Fruit fly (Drosophila melanogaster) whole organism, embryonic: ENCODE results near the gene Pez.

Experiments
- CG10654 ChIP-seq: fragments of 200-800 bp; sonication (Bioruptor generic); optimal IDR thresholded peaks from 2 replicates; lab custom pipeline; 2016; ENCODE audit warnings: missing biosample characterization, missing genetic modification characterization
- CG13287 ChIP-seq: fragments of 200-800 bp; sonication (Bioruptor generic); IDR thresholded peaks from 2 replicates; pipeline ENCODE4 v1.3.6; 2022; ENCODE audit warnings: missing biosample characterization, missing genetic modification characterization; ENCODE audit not compliant: partially characterized antibody
- CG17612 ChIP-seq: fragments of 200-800 bp; sonication (Bioruptor generic); IDR thresholded peaks from 2 replicates; pipeline ENCODE4 v1.3.6; 2022; ENCODE audit warnings: missing biosample characterization, missing genetic modification characterization
- CG17829 ChIP-seq: fragments of 200-800 bp; optimal IDR thresholded peaks from 2 replicates; lab custom pipeline; 2019; ENCODE audit warnings: missing biosample characterization, mild to moderate bottlenecking, missing genetic modification characterization, moderate library complexity
- CG18011 ChIP-seq: fragments of 200-800 bp; sonication (Bioruptor generic); optimal IDR thresholded peaks from 2 replicates; lab custom pipeline; 2017; ENCODE audit warnings: missing biosample characterization, missing genetic modification characterization, mild to moderate bottlenecking, moderate library complexity, missing genotype
- CG18619 ChIP-seq: fragments of 200-800 bp; sonication (Bioruptor generic); optimal IDR thresholded peaks from 3 replicates; lab custom pipeline; 2017; ENCODE audit warnings: missing biosample characterization, mild to moderate bottlenecking, missing genetic modification characterization
- CG2116 ChIP-seq: fragments of 200-800 bp; sonication (Bioruptor generic); optimal IDR thresholded peaks from 3 replicates; lab custom pipeline; 2018; ENCODE audit warnings: missing biosample characterization, mild to moderate bottlenecking, missing genetic modification characterization
- CG2120 ChIP-seq: fragments of 200-800 bp; sonication (Bioruptor generic); optimal IDR thresholded peaks from 3 replicates; lab custom pipeline; 2016; ENCODE audit warnings: missing biosample characterization, missing genetic modification characterization
- CG2712 ChIP-seq: fragments of 200-800 bp; optimal IDR thresholded peaks from 3 replicates; lab custom pipeline; 2019; ENCODE audit warnings: missing biosample characterization, mild to moderate bottlenecking, missing genetic modification characterization, moderate library complexity
- CG31365 ChIP-seq: fragments of 200-800 bp; sonication (Bioruptor generic); optimal IDR thresholded peaks from 2 replicates; lab custom pipeline; 2018; ENCODE audit warnings: missing biosample characterization, mild to moderate bottlenecking, missing genetic modification characterization
- CG32532 ChIP-seq: fragments of 200-800 bp; sonication (Bioruptor generic); IDR thresholded peaks from 2 replicates; pipeline ENCODE4 v1.3.6; 2022; ENCODE audit warnings: missing biosample characterization, missing genetic modification characterization
- CG32767 ChIP-seq: fragments of 200-800 bp; sonication (Bioruptor generic); IDR thresholded peaks from 2 replicates; pipeline ENCODE4 v1.3.6; 2022; ENCODE audit warnings: missing biosample characterization, missing genetic modification characterization
- CG3847 ChIP-seq: fragments of 200-800 bp; sonication (Bioruptor generic); IDR thresholded peaks from 2 replicates; pipeline ENCODE4 v1.3.6; 2022; ENCODE audit warnings: missing biosample characterization, missing genetic modification characterization
- CG4617 ChIP-seq: fragments of 200-800 bp; sonication (Bioruptor generic); optimal IDR thresholded peaks from 3 replicates; lab custom pipeline; 2016; ENCODE audit warnings: missing biosample characterization, missing genetic modification characterization, borderline replicate concordance
- CG7745 ChIP-seq: fragments of 200-800 bp; sonication (Bioruptor generic); optimal IDR thresholded peaks from 2 replicates; lab custom pipeline; 2018; ENCODE audit warnings: missing biosample characterization, mild to moderate bottlenecking, missing genetic modification characterization, moderate library complexity
- CG8290 ChIP-seq, 3 experiments: fragments of 200-800 bp; sonication (Bioruptor generic); optimal IDR thresholded peaks; 2 replicates each; lab custom pipeline; 2016 to 2019; ENCODE audit warnings: missing biosample characterization in 3 of 3, missing genetic modification characterization in 3 of 3, mild to moderate bottlenecking in 2 of 3, moderate library complexity in 1 of 3
- CG8388 ChIP-seq: fragments of 200-800 bp; sonication (Bioruptor generic); optimal IDR thresholded peaks from 2 replicates; lab custom pipeline; 2019; ENCODE audit warnings: missing biosample characterization, mild to moderate bottlenecking, missing genetic modification characterization, moderate library complexity
- CG9609 ChIP-seq: fragments of 200-800 bp; sonication (Bioruptor generic); optimal IDR thresholded peaks from 3 replicates; lab custom pipeline; 2016; ENCODE audit warnings: missing biosample characterization, missing genetic modification characterization
- CTCF ChIP-seq: fragments of 200-800 bp; sonication (Bioruptor generic); optimal IDR thresholded peaks from 2 replicates; lab custom pipeline; 2017; ENCODE audit warnings: missing biosample characterization, mild to moderate bottlenecking, missing genetic modification characterization, moderate library complexity
- CrebB ChIP-seq: fragments of 200-800 bp; sonication (Bioruptor generic); optimal IDR thresholded peaks from 3 replicates; lab custom pipeline; 2018; ENCODE audit warnings: missing biosample characterization, mild to moderate bottlenecking, missing genetic modification characterization
- Dp ChIP-seq: fragments of 200-800 bp; sonication (Bioruptor generic); optimal IDR thresholded peaks from 2 replicates; lab custom pipeline; 2018; ENCODE audit warnings: missing biosample characterization, mild to moderate bottlenecking, missing genetic modification characterization, moderate library complexity
- ERR ChIP-seq: fragments of 200-800 bp; sonication (Bioruptor generic); optimal IDR thresholded peaks from 2 replicates; lab custom pipeline; 2016; ENCODE audit warnings: missing biosample characterization, missing genetic modification characterization
- Elba2 ChIP-seq: fragments of 200-800 bp; sonication (Bioruptor generic); optimal IDR thresholded peaks from 3 replicates; lab custom pipeline; 2016; ENCODE audit warnings: missing biosample characterization, missing genetic modification characterization
- Ets97D ChIP-seq: fragments of 200-800 bp; sonication (Bioruptor generic); optimal IDR thresholded peaks from 3 replicates; lab custom pipeline; 2016; ENCODE audit warnings: missing biosample characterization, missing genetic modification characterization
- Hand ChIP-seq: fragments of 200-800 bp; sonication (Bioruptor generic); optimal IDR thresholded peaks from 2 replicates; lab custom pipeline; 2017; ENCODE audit warnings: mild to moderate bottlenecking, missing biosample characterization, missing genetic modification reagents, missing genetic modification characterization
- Hey ChIP-seq: fragments of 200-800 bp; sonication (Bioruptor generic); optimal IDR thresholded peaks from 3 replicates; lab custom pipeline; 2018; ENCODE audit warnings: missing biosample characterization, mild to moderate bottlenecking, missing genetic modification characterization
- Hr3 ChIP-seq: fragments of 200-800 bp; sonication (Bioruptor generic); optimal IDR thresholded peaks from 3 replicates; lab custom pipeline; 2016; ENCODE audit warnings: missing biosample characterization, missing genetic modification characterization
- Myb ChIP-seq: fragments of 200-800 bp; sonication (Bioruptor generic); optimal IDR thresholded peaks from 2 replicates; lab custom pipeline; 2016; ENCODE audit warnings: missing biosample characterization, missing genetic modification characterization
- NfI ChIP-seq: fragments of 200-800 bp; sonication (Bioruptor generic); optimal IDR thresholded peaks from 3 replicates; lab custom pipeline; 2018; ENCODE audit warnings: missing biosample characterization, mild to moderate bottlenecking, missing genetic modification characterization, moderate library complexity
- Rfx ChIP-seq: fragments of 200-800 bp; sonication (Bioruptor generic); IDR thresholded peaks from 2 replicates; pipeline ENCODE4 v1.3.6; 2022; ENCODE audit warnings: missing biosample characterization, missing genetic modification characterization
- Sry-δ ChIP-seq: fragments of 200-800 bp; sonication (Bioruptor generic); optimal IDR thresholded peaks from 2 replicates; lab custom pipeline; 2016; ENCODE audit warnings: missing biosample characterization, missing genetic modification characterization
- amos ChIP-seq: fragments of 200-800 bp; sonication (Bioruptor generic); IDR thresholded peaks from 2 replicates; pipeline ENCODE4 v1.3.6; 2022; ENCODE audit warnings: missing biosample characterization, missing genetic modification characterization; ENCODE audit not compliant: partially characterized antibody
- btn ChIP-seq: fragments of 200-800 bp; sonication (Bioruptor generic); optimal IDR thresholded peaks from 2 replicates; lab custom pipeline; 2016; ENCODE audit warnings: missing biosample characterization, missing genetic modification characterization
- cwo ChIP-seq: fragments of 200-800 bp; sonication (Bioruptor generic); optimal IDR thresholded peaks from 3 replicates; lab custom pipeline; 2017; ENCODE audit warnings: missing biosample characterization, missing genetic modification characterization, mild to moderate bottlenecking, moderate library complexity, missing genetic modification reagents
- danr ChIP-seq: fragments of 200-800 bp; sonication (Bioruptor generic); IDR thresholded peaks from 2 replicates; pipeline ENCODE4 v1.3.6; 2022; ENCODE audit warnings: missing biosample characterization, missing genetic modification characterization
- dysf ChIP-seq: fragments of 200-800 bp; sonication (Bioruptor generic); IDR thresholded peaks from 3 replicates; pipeline ENCODE4 v1.3.6; 2022; ENCODE audit warnings: missing biosample characterization, missing genetic modification characterization
- en ChIP-seq: fragments of 200-800 bp; sonication (Bioruptor generic); optimal IDR thresholded peaks from 2 replicates; lab custom pipeline; 2016; ENCODE audit warnings: missing biosample characterization, missing genetic modification characterization
- eve ChIP-seq, 2 experiments: fragments of >200 bp; optimal IDR thresholded peaks; 2 replicates each; lab custom pipeline; 2017; ENCODE audit warnings: missing biosample characterization in 2 of 2, missing genetic modification characterization in 2 of 2
- gcm ChIP-seq: fragments of 200-800 bp; sonication (Bioruptor generic); optimal IDR thresholded peaks from 2 replicates; lab custom pipeline; 2019; ENCODE audit warnings: missing biosample characterization, mild to moderate bottlenecking, missing genetic modification characterization, moderate library complexity
- lab ChIP-seq: fragments of 200-800 bp; sonication (Bioruptor generic); optimal IDR thresholded peaks from 3 replicates; lab custom pipeline; 2017; ENCODE audit warnings: missing biosample characterization, missing genetic modification characterization, mild to moderate bottlenecking, moderate library complexity, missing genetic modification reagents
- onecut ChIP-seq: fragments of 200-800 bp; sonication (Bioruptor generic); IDR thresholded peaks from 2 replicates; pipeline ENCODE4 v1.3.6; 2022; ENCODE audit warnings: missing biosample characterization, missing genetic modification characterization
- pita ChIP-seq: fragments of 200-800 bp; sonication (Bioruptor generic); optimal IDR thresholded peaks from 2 replicates; lab custom pipeline; 2017; ENCODE audit warnings: missing biosample characterization, mild to moderate bottlenecking, missing genetic modification characterization
- prd ChIP-seq, 3 experiments: fragments of >200 bp in 2 of 3; fragments of 200-800 bp in 1 of 3; sonication (Bioruptor generic) in 1 of 3; optimal IDR thresholded peaks in 2 of 3; IDR thresholded peaks in 1 of 3; 2 replicates in 2 of 3; 3 replicates in 1 of 3; pipeline versions ENCODE4 v1.3.6 to Lab custom; 2017 to 2022; ENCODE audit warnings: missing biosample characterization in 1 of 3, missing genetic modification characterization in 1 of 3
- repo ChIP-seq: fragments of 200-800 bp; sonication (Bioruptor generic); optimal IDR thresholded peaks from 2 replicates; lab custom pipeline; 2016; ENCODE audit warnings: missing biosample characterization, missing genetic modification characterization
- sisA ChIP-seq: fragments of 200-800 bp; sonication (Bioruptor generic); IDR thresholded peaks from 2 replicates; pipeline ENCODE4 v1.3.6; 2022; ENCODE audit warnings: missing biosample characterization, missing genetic modification characterization
- slbo ChIP-seq: fragments of 200-800 bp; sonication (Bioruptor generic); IDR thresholded peaks from 2 replicates; pipeline ENCODE4 v1.3.6; 2022; ENCODE audit warnings: missing biosample characterization, missing genetic modification characterization
- sob ChIP-seq: fragments of 200-800 bp; sonication (Bioruptor generic); IDR thresholded peaks from 2 replicates; pipeline ENCODE4 v1.3.6; 2022; ENCODE audit warnings: missing biosample characterization, missing genetic modification characterization
- zen ChIP-seq: fragments of 200-800 bp; sonication (Bioruptor generic); optimal IDR thresholded peaks from 3 replicates; lab custom pipeline; 2018; ENCODE audit warnings: missing biosample characterization, mild to moderate bottlenecking, missing genetic modification characterization, moderate library complexity

The Pez gene

DNA sequence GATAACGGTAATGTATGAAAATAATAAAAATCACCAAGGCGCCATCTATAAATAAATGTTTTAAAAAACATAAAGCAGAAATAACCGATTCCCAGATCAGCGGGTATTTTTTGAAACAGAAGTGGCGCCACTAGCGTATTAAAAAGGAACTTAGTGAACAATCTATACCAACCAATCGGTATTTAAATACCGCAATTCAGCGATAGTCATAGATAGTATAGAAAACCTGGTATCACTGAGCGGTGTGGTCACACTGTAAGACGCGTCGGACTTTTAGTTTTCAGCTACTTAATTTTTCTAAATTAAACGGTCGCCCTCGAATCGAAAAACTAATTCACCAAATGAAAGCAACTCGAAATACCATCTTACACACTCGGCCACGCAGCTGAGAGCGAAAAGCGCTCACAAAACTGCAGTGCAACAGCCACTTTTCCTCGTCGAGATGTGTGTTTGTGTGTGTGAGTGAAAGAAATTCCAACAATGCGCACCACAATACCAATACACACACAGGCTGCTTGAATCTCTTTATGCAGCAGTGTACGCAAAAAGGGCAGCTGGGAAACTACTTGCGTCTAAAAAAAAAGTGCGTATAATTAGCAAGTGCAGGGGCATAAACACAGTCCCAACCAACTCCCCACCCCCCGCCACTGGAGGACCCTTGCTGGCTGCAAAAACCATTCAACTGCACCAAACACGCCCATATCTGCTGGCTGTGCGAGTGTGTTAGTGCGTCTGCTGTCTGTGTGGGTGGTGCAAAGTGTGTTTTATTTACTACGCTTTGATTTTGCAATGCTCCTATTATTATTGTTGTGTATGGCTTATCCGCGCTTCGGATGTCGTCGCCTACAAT is 14.7 kb downstream of the Pez start, which contains the start of gene PDZ-GEF (continued):
- no peak for TF ChIP-seq CG18011
- TF ChIP-seq CG32767 (GFP tag; lab: Robert Waterston, UW), result peak; percentile 54; the same call in 1 of the 2 replicates
- no peak for TF ChIP-seq NfI (GFP tag; lab: Kevin White, UChicago)
- peak; percentile 15 for TF ChIP-seq CG7745
- no peak for TF ChIP-seq CrebB (tag; lab: Kevin White, UChicago)
- TF ChIP-seq prd (optimal IDR thresholded peaks at IDR 0.05; lab: Kevin White, UChicago), result no peak
- peak; percentile 60 for TF ChIP-seq prd (GFP tag; IDR thresholded peaks at IDR 0.05; lab: Robert Waterston, UW)
- peak; percentile 68 for TF ChIP-seq zen (tag; lab: Kevin White, UChicago)
- TF ChIP-seq pita (GFP tag; lab: Kevin White, UChicago), result peak; percentile 31
- TF ChIP-seq CG17612, result no peak
- no peak for TF ChIP-seq danr
- peak; percentile 22 for TF ChIP-seq CG10654 (GFP tag; lab: Kevin White, UChicago)
- no peak for TF ChIP-seq cwo
- TF ChIP-seq CG8388 (GFP tag; lab: Kevin White, UChicago), result peak; percentile 20
- TF ChIP-seq amos (GFP tag; lab: Robert Waterston, UW), result peak; percentile 65
- TF ChIP-seq sob (GFP tag; lab: Robert Waterston, UW), result peak; percentile 49
- TF ChIP-seq ERR, result no peak
- no peak for TF ChIP-seq eve (GFP tag; optimal IDR thresholded peaks at IDR 0.05; lab: Kevin White, UChicago)
- TF ChIP-seq onecut (GFP tag; lab: Robert Waterston, UW), result peak; percentile 53; the same call in 1 of the 2 replicates
- peak; percentile 30 for TF ChIP-seq btn (GFP tag; lab: Kevin White, UChicago)
- peak; percentile 54; the same call in 2 of the 3 replicates for TF ChIP-seq dysf
- peak; percentile 63 for TF ChIP-seq CG13287
- TF ChIP-seq CG3847 (GFP tag; lab: Robert Waterston, UW), result peak; percentile 59
- no peak for TF ChIP-seq Hey
- peak; percentile 74 for TF ChIP-seq Elba2 (GFP tag; lab: Kevin White, UChicago)
- TF ChIP-seq lab, result no peak
- TF ChIP-seq Hand (GFP tag; lab: Kevin White, UChicago), result peak; percentile 10
- peak; percentile 59; the same call in 1 of the 2 replicates for TF ChIP-seq slbo (GFP tag; lab: Robert Waterston, UW)
- TF ChIP-seq gcm (GFP tag; lab: Kevin White, UChicago), result peak; percentile 1
- TF ChIP-seq CG2116 (GFP tag; lab: Kevin White, UChicago), result peak; percentile 38
- peak; percentile 62 for TF ChIP-seq sisA (GFP tag; lab: Robert Waterston, UW)
- peak; percentile 57 for TF ChIP-seq CG2120 (GFP tag; lab: Kevin White, UChicago)
- peak; percentile 14 for TF ChIP-seq CG18619 (GFP tag; lab: Kevin White, UChicago)
- TF ChIP-seq Hr3 (GFP tag; lab: Kevin White, UChicago), result peak; percentile 35
- TF ChIP-seq CG2712 (tag; lab: Kevin White, UChicago), result peak; percentile 67
- TF ChIP-seq Ets97D (GFP tag; lab: Kevin White, UChicago), result peak; percentile 53
- peak; percentile 81 for TF ChIP-seq CG32532 (GFP tag; lab: Robert Waterston, UW)
- TF ChIP-seq CG4617 (GFP tag; lab: Kevin White, UChicago), result peak; percentile 93
- peak; percentile 41 for TF ChIP-seq CG31365 (tag; lab: Kevin White, UChicago)
- peak; percentile 14 for TF ChIP-seq repo
- TF ChIP-seq Myb, result peak; percentile 82
- peak; percentile 82 for TF ChIP-seq CG8290 (GFP tag; optimal IDR thresholded peaks at IDR 0.05; lab: Kevin White, UChicago)
- no peak for TF ChIP-seq CG8290 (tag; optimal IDR thresholded peaks at IDR 0.05; lab: Kevin White, UChicago)
- TF ChIP-seq Dp, result peak; percentile 68
- TF ChIP-seq en (GFP tag; lab: Kevin White, UChicago), result no peak
- TF ChIP-seq CG9609 (GFP tag; lab: Kevin White, UChicago), result peak; percentile 25
- peak; percentile 98 for TF ChIP-seq CTCF
- peak; percentile 78 for TF ChIP-seq Rfx
- TF ChIP-seq Sry-δ, result peak; percentile 59
- peak; percentile 82 for TF ChIP-seq CG17829 (tag; lab: Kevin White, UChicago)
